Worm (Caenorhabditis elegans) whole organism, mixed stage, embryonic: Measurements from ENCODE around the gene C08E3.15.
"Not testable (repeated sequence)": the region's sequence is repeated elsewhere in the genome, so short reads cannot be mapped to it uniquely, and the experiment has no call there.

ENCODE experiments used
- M03D4.4 ChIP-seq: sonication (generic microtip); optimal IDR thresholded peaks from 2 replicates; lab custom pipeline; 2017; ENCODE audit warnings: mild to moderate bottlenecking, missing genetic modification characterization, missing compliant biosample characterization
- bed-3 ChIP-seq: fragments of 200-800 bp; sonication (Bioruptor generic); optimal IDR thresholded peaks from 3 replicates; lab custom pipeline; 2018; ENCODE audit warnings: mild to moderate bottlenecking, missing genetic modification characterization, moderate library complexity, missing compliant biosample characterization
- blmp-1 ChIP-seq: fragments of 150-350 bp; optimal IDR thresholded peaks from 2 replicates; lab custom pipeline; 2014; ENCODE audit warnings: missing biosample characterization, missing genetic modification characterization
- ceh-39 ChIP-seq: fragments of 150-350 bp; optimal IDR thresholded peaks from 2 replicates; lab custom pipeline; 2014; ENCODE audit warnings: missing biosample characterization, missing genetic modification characterization
- ceh-43 ChIP-seq: fragments of 200-800 bp; sonication (Bioruptor generic); optimal IDR thresholded peaks from 2 replicates; lab custom pipeline; 2018; ENCODE audit warnings: mild to moderate bottlenecking, missing genetic modification characterization, moderate library complexity, missing compliant biosample characterization
- ceh-83 ChIP-seq: fragments of 200-800 bp; sonication (Bioruptor generic); optimal IDR thresholded peaks from 2 replicates; lab custom pipeline; 2018; ENCODE audit warnings: mild to moderate bottlenecking, missing genetic modification characterization, missing compliant biosample characterization
- ces-1 ChIP-seq: fragments of 150-350 bp; optimal IDR thresholded peaks from 2 replicates; lab custom pipeline; 2014; ENCODE audit warnings: missing biosample characterization, missing genetic modification reagents, missing genetic modification characterization
- cnd-1 ChIP-seq: fragments of 200-800 bp; sonication (Bioruptor generic); optimal IDR thresholded peaks from 2 replicates; lab custom pipeline; 2018; ENCODE audit warnings: mild to moderate bottlenecking, missing genetic modification characterization, missing compliant biosample characterization
- drap-1 ChIP-seq: fragments of 200-800 bp; sonication (Bioruptor generic); optimal IDR thresholded peaks from 3 replicates; lab custom pipeline; 2018; ENCODE audit warnings: mild to moderate bottlenecking, missing genetic modification characterization, missing compliant biosample characterization
- elt-1 ChIP-seq: sonication (generic microtip); optimal IDR thresholded peaks from 2 replicates; lab custom pipeline; 2017; ENCODE audit warnings: missing genetic modification characterization, mild to moderate bottlenecking, missing compliant biosample characterization, antibody characterized with exemption, moderate library complexity, borderline replicate concordance; ENCODE audit not compliant: insufficient read depth
- elt-3 ChIP-seq: fragments of 150-350 bp; optimal IDR thresholded peaks from 2 replicates; lab custom pipeline; 2014; ENCODE audit warnings: missing biosample characterization, missing genetic modification characterization
- flh-1 ChIP-seq: fragments of 200-800 bp; sonication (Bioruptor generic); optimal IDR thresholded peaks from 2 replicates; lab custom pipeline; 2018; ENCODE audit warnings: mild to moderate bottlenecking, missing genetic modification characterization, moderate library complexity, missing compliant biosample characterization
- ham-2 ChIP-seq: fragments of 200-800 bp; sonication (Bioruptor generic); optimal IDR thresholded peaks from 2 replicates; lab custom pipeline; 2018; ENCODE audit warnings: mild to moderate bottlenecking, missing genetic modification characterization, missing compliant biosample characterization
- hlh-1 ChIP-seq: fragments of 150-350 bp; optimal IDR thresholded peaks from 2 replicates; lab custom pipeline; 2014; ENCODE audit warnings: missing biosample characterization, missing genetic modification reagents, missing genetic modification characterization
- lin-13 ChIP-seq: fragments of 150-350 bp; optimal IDR thresholded peaks from 2 replicates; lab custom pipeline; 2014; ENCODE audit warnings: missing biosample characterization, missing genetic modification characterization
- lin-32 ChIP-seq: fragments of 200-800 bp; sonication (Bioruptor generic); optimal IDR thresholded peaks from 2 replicates; lab custom pipeline; 2018; ENCODE audit warnings: mild to moderate bottlenecking, missing genetic modification characterization, missing compliant biosample characterization
- lsy-2 ChIP-seq: fragments of 150-350 bp; optimal IDR thresholded peaks from 2 replicates; lab custom pipeline; 2014; ENCODE audit warnings: missing biosample characterization, missing genetic modification characterization
- mab-5 ChIP-seq: fragments of 150-350 bp; optimal IDR thresholded peaks from 2 replicates; lab custom pipeline; 2014; ENCODE audit warnings: missing biosample characterization, missing genetic modification characterization
- mep-1 ChIP-seq: fragments of 150-350 bp; optimal IDR thresholded peaks from 2 replicates; lab custom pipeline; 2017; ENCODE audit warnings: missing biosample characterization, missing genetic modification reagents, missing genetic modification characterization, inconsistent platforms
- mls-2 ChIP-seq: sonication (generic microtip); optimal IDR thresholded peaks from 2 replicates; lab custom pipeline; 2016; ENCODE audit warnings: mild to moderate bottlenecking, missing genetic modification characterization, moderate library complexity, missing compliant biosample characterization
- nhr-12 ChIP-seq: fragments of 150-350 bp; optimal IDR thresholded peaks from 2 replicates; lab custom pipeline; 2014; ENCODE audit warnings: missing biosample characterization, missing genetic modification characterization
- nhr-2 ChIP-seq: fragments of 150-350 bp; optimal IDR thresholded peaks from 2 replicates; lab custom pipeline; 2014; ENCODE audit warnings: missing biosample characterization, missing genetic modification characterization
- nhr-28 ChIP-seq: fragments of 150-350 bp; optimal IDR thresholded peaks from 2 replicates; lab custom pipeline; 2014; ENCODE audit warnings: missing biosample characterization, missing genetic modification characterization
- pha-4 ChIP-seq: fragments of 150-350 bp; optimal IDR thresholded peaks from 2 replicates; lab custom pipeline; 2018; ENCODE audit warnings: missing biosample characterization, missing genetic modification reagents, missing genetic modification characterization
- sem-2 ChIP-seq: fragments of 200-800 bp; sonication (Bioruptor generic); optimal IDR thresholded peaks from 2 replicates; lab custom pipeline; 2018; ENCODE audit warnings: mild to moderate bottlenecking, missing genetic modification characterization, missing compliant biosample characterization
- snpc-4 ChIP-seq: fragments of 150-350 bp; optimal IDR thresholded peaks from 2 replicates; lab custom pipeline; 2014; ENCODE audit warnings: missing biosample characterization, missing genetic modification characterization
- sptf-1 ChIP-seq: sonication (generic microtip); optimal IDR thresholded peaks from 2 replicates; lab custom pipeline; 2017; ENCODE audit warnings: mild to moderate bottlenecking, missing genetic modification characterization, moderate library complexity, missing compliant biosample characterization
- tbx-8 ChIP-seq: fragments of 200-800 bp; sonication (Bioruptor generic); optimal IDR thresholded peaks from 2 replicates; lab custom pipeline; 2018; ENCODE audit warnings: mild to moderate bottlenecking, missing genetic modification characterization, moderate library complexity, missing compliant biosample characterization
- unc-62 ChIP-seq: fragments of 150-350 bp; optimal IDR thresholded peaks from 2 replicates; lab custom pipeline; 2014; ENCODE audit warnings: missing biosample characterization, missing genetic modification reagents, missing genetic modification characterization
- zip-8 ChIP-seq: fragments of 150-350 bp; optimal IDR thresholded peaks from 2 replicates; lab custom pipeline; 2014; ENCODE audit warnings: missing biosample characterization, missing genetic modification characterization
- ztf-11 ChIP-seq: fragments of 150-350 bp; optimal IDR thresholded peaks from 2 replicates; lab custom pipeline; 2014; ENCODE audit warnings: missing biosample characterization, missing genetic modification characterization

The C08E3.15 gene

DNA sequence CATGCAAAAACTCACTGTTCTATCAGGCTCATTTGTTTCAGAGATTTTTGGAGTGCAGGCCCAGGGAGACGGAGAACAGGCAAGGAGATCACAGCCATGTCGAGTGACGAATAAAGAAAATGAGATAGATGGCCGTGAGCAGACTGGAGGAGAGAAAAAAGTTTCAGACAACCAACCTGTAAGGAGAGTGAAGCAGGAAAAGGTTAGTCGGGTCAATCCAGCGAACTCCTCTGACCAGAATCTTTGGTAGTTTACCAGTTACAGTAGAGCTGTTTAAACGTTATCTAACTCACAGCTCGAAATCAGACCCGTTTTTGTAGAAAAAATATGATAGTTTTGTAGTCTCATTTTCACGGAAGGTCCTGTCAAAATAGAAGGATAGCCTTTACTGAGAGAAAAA is 21.1 kb upstream of the C08E3.15 start, which contains the start of gene fbxb-21:
TSS of gene fbxb-21 (minus strand) at position 101 of the 400 bp plus-strand sequence.
- TF ChIP-seq mep-1 (no peak), ham-2 (GFP tag; lab: Kevin White, UChicago) (no peak), ceh-83 (GFP tag; lab: Kevin White, UChicago) (no peak), unc-62 (no peak), M03D4.4 (tag; lab: Kevin White, UChicago) (no peak), elt-1 (tag; lab: Kevin White, UChicago) (no peak)

DNA sequence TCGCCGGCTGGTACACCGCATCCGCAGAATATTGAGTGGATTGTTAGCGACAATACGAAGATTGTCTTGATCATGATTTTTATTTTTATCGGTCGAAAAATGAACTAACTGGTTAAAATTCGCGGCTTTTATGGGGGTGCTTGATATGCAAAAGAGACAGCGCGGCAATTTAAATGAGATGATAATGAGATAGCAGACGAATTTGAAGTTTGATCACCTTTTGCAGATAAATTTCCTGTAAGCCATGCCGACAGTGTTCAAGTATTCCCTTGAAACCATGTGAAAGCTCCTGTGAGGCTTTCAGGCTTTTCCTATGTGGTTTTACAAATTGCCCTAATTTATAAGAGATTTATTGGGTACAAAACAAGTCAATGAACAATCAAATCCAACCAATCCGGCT is 18.5 kb upstream of the C08E3.15 start, which contains the start of gene ZC204.17:
TSS of gene ZC204.17 (minus strand) at position 101 of the 400 bp plus-strand sequence.
- TF ChIP-seq pha-4 (tag; lab: Kevin White, UChicago), result no peak
- TF ChIP-seq ceh-43 (GFP tag; lab: Kevin White, UChicago), result no peak
- TF ChIP-seq ztf-11, result no peak
- TF ChIP-seq snpc-4 (tag; lab: Kevin White, UChicago), result no peak
- TF ChIP-seq blmp-1, result no peak
- no peak for TF ChIP-seq sem-2 (GFP tag; lab: Kevin White, UChicago)
- no peak for TF ChIP-seq ham-2 (GFP tag; lab: Kevin White, UChicago)
- no peak for TF ChIP-seq hlh-1 (tag; lab: Kevin White, UChicago)
- no peak for TF ChIP-seq tbx-8 (GFP tag; lab: Kevin White, UChicago)
- TF ChIP-seq lin-32 (GFP tag; lab: Kevin White, UChicago), result no peak
- TF ChIP-seq flh-1 (GFP tag; lab: Kevin White, UChicago), result no peak
- TF ChIP-seq mab-5 (tag; lab: Kevin White, UChicago), result no peak
- TF ChIP-seq cnd-1, result no peak
- TF ChIP-seq lsy-2 (tag; lab: Kevin White, UChicago), result no peak
- no peak for TF ChIP-seq sptf-1 (tag; lab: Kevin White, UChicago)

DNA sequence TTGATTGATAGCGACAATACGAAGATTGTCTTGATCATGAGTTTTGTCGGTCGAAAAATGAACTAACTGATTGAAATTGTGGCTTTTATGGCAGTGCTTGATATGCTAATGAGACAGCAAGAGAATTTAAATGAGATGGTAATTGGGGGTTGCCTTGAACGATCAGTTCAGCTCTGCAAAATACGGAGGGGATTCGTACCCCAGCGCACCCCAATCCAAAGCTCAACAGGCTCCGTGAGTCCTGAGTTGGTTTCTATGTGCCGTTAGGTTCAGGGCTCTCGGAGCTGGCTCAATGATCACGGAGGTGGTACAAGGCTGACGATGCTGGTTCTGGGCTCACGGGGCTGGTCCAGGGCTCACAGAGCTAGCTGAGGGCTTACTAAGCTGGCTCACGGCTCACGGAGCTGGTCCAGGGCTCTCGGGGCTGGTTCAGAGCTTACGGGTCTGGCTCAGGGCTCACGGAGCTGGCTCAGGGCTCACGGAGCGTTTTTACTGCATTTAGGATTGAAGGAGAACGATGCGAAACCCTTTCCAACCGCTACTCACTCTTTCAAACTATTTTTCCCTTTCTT is 17.2 kb upstream of the C08E3.15 start, which contains the start of gene ZC204.6:
TSS of gene ZC204.6 (minus strand) at position 51 of the 572 bp plus-strand sequence.
- TF ChIP-seq ces-1 (GFP tag; lab: Kevin White, UChicago) (no peak), nhr-12 (tag; lab: Kevin White, UChicago) (no peak), sem-2 (GFP tag; lab: Kevin White, UChicago) (no peak)

DNA sequence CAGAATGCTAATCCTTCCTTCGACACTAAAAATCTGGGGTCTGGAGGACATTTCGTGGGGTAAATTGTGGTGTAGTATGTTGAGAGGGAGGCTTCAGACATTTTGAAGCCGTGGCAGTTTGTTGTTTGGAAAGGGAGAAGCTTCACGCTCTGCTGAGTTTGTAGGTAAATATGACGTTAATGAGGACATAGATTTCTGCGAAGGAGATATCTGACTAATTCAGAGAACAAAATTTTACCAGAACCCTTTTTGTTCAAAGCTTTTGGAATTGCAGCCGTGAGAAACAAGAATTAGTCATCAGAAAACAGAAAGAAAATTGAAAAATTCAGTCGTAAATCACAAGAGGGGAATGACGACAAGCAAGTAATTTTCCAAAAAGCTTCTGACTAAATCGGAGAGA is 12.8 kb upstream of the C08E3.15 start, which contains the start of gene srh-72:
TSS of gene srh-72 (minus strand) at position 101 of the 400 bp plus-strand sequence.
- TF ChIP-seq blmp-1, result no peak
- no peak for TF ChIP-seq ztf-11
- TF ChIP-seq sptf-1 (tag; lab: Kevin White, UChicago), result no peak
- TF ChIP-seq bed-3 (GFP tag; lab: Kevin White, UChicago), result no peak
- TF ChIP-seq lsy-2 (tag; lab: Kevin White, UChicago), result no peak
- no peak for TF ChIP-seq tbx-8 (GFP tag; lab: Kevin White, UChicago)
- no peak for TF ChIP-seq nhr-2
- TF ChIP-seq lin-13 (tag; lab: Kevin White, UChicago), result no peak
- no peak for TF ChIP-seq M03D4.4 (tag; lab: Kevin White, UChicago)
- TF ChIP-seq elt-3 (tag; lab: Kevin White, UChicago), result no peak
- TF ChIP-seq nhr-28 (tag; lab: Kevin White, UChicago), result no peak
- no peak for TF ChIP-seq ceh-39 (tag; lab: Kevin White, UChicago)
- no peak for TF ChIP-seq pha-4 (tag; lab: Kevin White, UChicago)
- TF ChIP-seq lin-32 (GFP tag; lab: Kevin White, UChicago), result no peak
- TF ChIP-seq drap-1, result no peak
- no peak for TF ChIP-seq mls-2 (tag; lab: Kevin White, UChicago)
- TF ChIP-seq zip-8 (tag; lab: Kevin White, UChicago), result no peak
- TF ChIP-seq snpc-4 (tag; lab: Kevin White, UChicago), result no peak

- TF ChIP-seq hlh-1 (tag; lab: Kevin White, UChicago); lin-13 (tag; lab: Kevin White, UChicago); mep-1: not testable (repeated sequence)
Measured at ce11 chrII:1636392-1636791, 8.7 kb upstream of the C08E3.15 start, which contains the start of gene srg-20. Gene srg-20, plus strand, starts transcription at chrII:1636692.
